Worm (Caenorhabditis elegans) whole organism, L2 larva: ENCODE results near the gene tab-1.

Experiments
- C34F6.9 ChIP-seq: fragments of 150-350 bp; optimal IDR thresholded peaks from 2 replicates; lab custom pipeline; 2014; ENCODE audit warnings: missing biosample characterization, missing genetic modification characterization
- F13H6.1 ChIP-seq: sonication (generic microtip); optimal IDR thresholded peaks from 2 replicates; lab custom pipeline; 2016; ENCODE audit warnings: missing genetic modification characterization, missing compliant biosample characterization
- R02D3.7 ChIP-seq: fragments of 150-350 bp; optimal IDR thresholded peaks from 2 replicates; lab custom pipeline; 2014; ENCODE audit warnings: missing biosample characterization, missing genetic modification characterization
- ZK546.5 ChIP-seq: sonication (generic microtip); optimal IDR thresholded peaks from 2 replicates; lab custom pipeline; 2017; ENCODE audit warnings: missing biosample characterization, missing genetic modification characterization
- alr-1 ChIP-seq: fragments of 150-350 bp; optimal IDR thresholded peaks from 2 replicates; lab custom pipeline; 2014; ENCODE audit warnings: missing biosample characterization, missing genetic modification characterization
- blmp-1 ChIP-seq: sonication (generic microtip); optimal IDR thresholded peaks from 2 replicates; lab custom pipeline; 2017; ENCODE audit warnings: missing genetic modification characterization, mild to moderate bottlenecking, missing compliant biosample characterization, antibody characterized with exemption, moderate library complexity; ENCODE audit not compliant: insufficient read depth
- ceh-16 ChIP-seq: fragments of 150-350 bp; optimal IDR thresholded peaks from 2 replicates; lab custom pipeline; 2014; ENCODE audit warnings: missing biosample characterization, missing genetic modification characterization
- ceh-82 ChIP-seq: fragments of 150-350 bp; optimal IDR thresholded peaks from 2 replicates; lab custom pipeline; 2014; ENCODE audit warnings: missing biosample characterization, missing genetic modification characterization
- crh-2 ChIP-seq: sonication (generic microtip); optimal IDR thresholded peaks from 2 replicates; lab custom pipeline; 2017; ENCODE audit warnings: missing biosample characterization, missing genetic modification characterization
- dmd-4 ChIP-seq: sonication (generic microtip); optimal IDR thresholded peaks from 2 replicates; lab custom pipeline; 2017; ENCODE audit warnings: missing biosample characterization, missing genetic modification characterization
- egl-27 ChIP-seq: sonication (generic microtip); optimal IDR thresholded peaks from 3 replicates; lab custom pipeline; 2017; ENCODE audit warnings: missing biosample characterization, missing genetic modification reagents, missing genetic modification characterization
- elt-1 ChIP-seq: fragments of 150-350 bp; optimal IDR thresholded peaks from 2 replicates; lab custom pipeline; 2014; ENCODE audit warnings: missing biosample characterization, missing genetic modification characterization
- elt-3 ChIP-seq: sonication (generic microtip); optimal IDR thresholded peaks from 2 replicates; lab custom pipeline; 2017; ENCODE audit warnings: missing biosample characterization, missing genetic modification characterization
- fos-1 ChIP-seq: fragments of 150-350 bp; optimal IDR thresholded peaks from 2 replicates; lab custom pipeline; 2014; ENCODE audit warnings: missing biosample characterization, missing genetic modification characterization
- gmeb-1 ChIP-seq: fragments of 150-350 bp; optimal IDR thresholded peaks from 2 replicates; lab custom pipeline; 2014; ENCODE audit warnings: missing biosample characterization, missing genetic modification characterization
- lin-11 ChIP-seq: fragments of 150-350 bp; sonication (generic microtip); optimal IDR thresholded peaks from 2 replicates; lab custom pipeline; 2014; ENCODE audit warnings: missing biosample characterization, missing genetic modification characterization, inconsistent platforms, mixed read lengths
- lin-13 ChIP-seq: fragments of 150-350 bp; optimal IDR thresholded peaks from 2 replicates; lab custom pipeline; 2014; ENCODE audit warnings: missing biosample characterization, missing genetic modification reagents, missing genetic modification characterization
- lin-39 ChIP-seq: fragments of 150-350 bp; optimal IDR thresholded peaks from 2 replicates; lab custom pipeline; 2014; ENCODE audit warnings: missing biosample characterization, missing genetic modification reagents, missing genetic modification characterization
- lsy-2 ChIP-seq, 2 experiments: fragments of 150-350 bp in 1 of 2; sonication (generic microtip) in 1 of 2; optimal IDR thresholded peaks; 2 replicates each; lab custom pipeline; 2014 to 2017; ENCODE audit warnings: missing biosample characterization in 2 of 2, missing genetic modification characterization in 2 of 2
- mab-5 ChIP-seq: fragments of 150-350 bp; optimal IDR thresholded peaks from 2 replicates; lab custom pipeline; 2014; ENCODE audit warnings: missing biosample characterization, missing genetic modification characterization
- mbf-1 ChIP-seq: sonication (generic microtip); optimal IDR thresholded peaks from 2 replicates; lab custom pipeline; 2017; ENCODE audit warnings: missing biosample characterization, missing genetic modification characterization
- mdl-1 ChIP-seq, 2 experiments: fragments of 150-350 bp in 1 of 2; sonication (generic microtip) in 1 of 2; optimal IDR thresholded peaks; 2 replicates each; lab custom pipeline; 2017; ENCODE audit warnings: missing biosample characterization in 2 of 2, missing genetic modification characterization in 2 of 2
- nhr-11 ChIP-seq: fragments of 150-350 bp; optimal IDR thresholded peaks from 2 replicates; lab custom pipeline; 2014; ENCODE audit warnings: missing biosample characterization, missing genetic modification characterization
- nhr-129 ChIP-seq: fragments of 150-350 bp; optimal IDR thresholded peaks from 2 replicates; lab custom pipeline; 2014; ENCODE audit warnings: missing biosample characterization, missing genetic modification characterization
- nhr-21 ChIP-seq: fragments of 150-350 bp; optimal IDR thresholded peaks from 2 replicates; lab custom pipeline; 2014; ENCODE audit warnings: missing biosample characterization, missing genetic modification characterization
- nhr-23 ChIP-seq: fragments of 150-350 bp; optimal IDR thresholded peaks from 2 replicates; lab custom pipeline; 2014; ENCODE audit warnings: missing biosample characterization, missing genetic modification reagents, missing genetic modification characterization
- nhr-237 ChIP-seq: fragments of 150-350 bp; optimal IDR thresholded peaks from 2 replicates; lab custom pipeline; 2014; ENCODE audit warnings: missing biosample characterization, missing genetic modification characterization
- nhr-25 ChIP-seq: fragments of 150-350 bp; sonication (generic microtip); optimal IDR thresholded peaks from 3 replicates; lab custom pipeline; 2014; ENCODE audit warnings: missing biosample characterization, missing genetic modification characterization
- nhr-6 ChIP-seq: fragments of 150-350 bp; optimal IDR thresholded peaks from 2 replicates; lab custom pipeline; 2014; ENCODE audit warnings: missing biosample characterization, missing genetic modification characterization
- nhr-77 ChIP-seq: fragments of 150-350 bp; optimal IDR thresholded peaks from 2 replicates; lab custom pipeline; 2014; ENCODE audit warnings: missing biosample characterization, missing genetic modification characterization
- peb-1 ChIP-seq: fragments of 150-350 bp; optimal IDR thresholded peaks from 2 replicates; lab custom pipeline; 2014; ENCODE audit warnings: missing biosample characterization, missing genetic modification characterization
- sem-4 ChIP-seq: fragments of 150-350 bp; optimal IDR thresholded peaks from 2 replicates; lab custom pipeline; 2014; ENCODE audit warnings: missing biosample characterization, missing genetic modification reagents, missing genetic modification characterization
- skn-1 ChIP-seq: sonication (generic microtip); optimal IDR thresholded peaks from 2 replicates; lab custom pipeline; 2017; ENCODE audit warnings: missing biosample characterization, missing genetic modification characterization
- sma-3 ChIP-seq: sonication (generic microtip); optimal IDR thresholded peaks from 2 replicates; lab custom pipeline; 2016; ENCODE audit warnings: missing genetic modification reagents, missing genetic modification characterization, missing compliant biosample characterization
- sma-9 ChIP-seq, 2 experiments: fragments of 150-350 bp in 1 of 2; sonication (generic microtip) in 1 of 2; optimal IDR thresholded peaks; 2 replicates each; lab custom pipeline; 2014 to 2016; ENCODE audit warnings: missing genetic modification characterization in 2 of 2, mild to moderate bottlenecking in 1 of 2, missing biosample characterization in 1 of 2, missing compliant biosample characterization in 1 of 2, missing genetic modification reagents in 1 of 2, moderate library complexity in 1 of 2
- unc-39 ChIP-seq: fragments of 150-350 bp; optimal IDR thresholded peaks from 2 replicates; lab custom pipeline; 2014; ENCODE audit warnings: missing biosample characterization, missing genetic modification characterization
- unc-55 ChIP-seq: fragments of 150-350 bp; sonication (generic microtip); optimal IDR thresholded peaks from 3 replicates; lab custom pipeline; 2014; ENCODE audit warnings: missing biosample characterization, missing genetic modification reagents, missing genetic modification characterization
- unc-62 ChIP-seq: fragments of 150-350 bp; optimal IDR thresholded peaks from 2 replicates; lab custom pipeline; 2014; ENCODE audit warnings: missing biosample characterization, missing genetic modification reagents, missing genetic modification characterization
- zag-1 ChIP-seq: fragments of 150-350 bp; optimal IDR thresholded peaks from 2 replicates; lab custom pipeline; 2014; ENCODE audit warnings: missing biosample characterization, missing genetic modification characterization
- ztf-1 ChIP-seq: fragments of 200-800 bp; sonication (Bioruptor generic); conservative IDR thresholded peaks from 2 replicates; pipeline ENCODE4 v1.3.6; 2022; ENCODE audit warnings: missing genetic modification characterization, missing compliant biosample characterization
- ztf-11 ChIP-seq: sonication (generic microtip); optimal IDR thresholded peaks from 2 replicates; lab custom pipeline; 2017; ENCODE audit warnings: missing biosample characterization, missing genetic modification characterization
- ztf-4 ChIP-seq: fragments of 150-350 bp; optimal IDR thresholded peaks from 2 replicates; lab custom pipeline; 2014; ENCODE audit warnings: missing biosample characterization, missing genetic modification characterization

tab-1 gene

ce11 chrII:6828073-6828900 is 25.2 kb downstream of the tab-1 start:
- TF ChIP-seq zag-1 (tag; lab: Kevin White, UChicago) (peak; percentile 8), skn-1 (tag; lab: Kevin White, UChicago) (no peak), sma-9 (GFP tag; optimal IDR thresholded peaks at IDR 0.05; lab: Kevin White, UChicago) (peak; percentile 38), sma-9 (tag; optimal IDR thresholded peaks at IDR 0.05; lab: Kevin White, UChicago) (no peak), nhr-237 (tag; lab: Kevin White, UChicago) (no peak), C34F6.9 (peak; percentile 14), lin-11 (tag; lab: Kevin White, UChicago) (no peak), unc-55 (peak; percentile 3)

- TF ChIP-seq nhr-23 (tag; lab: Kevin White, UChicago) = no peak
- TF ChIP-seq nhr-21 (tag; lab: Kevin White, UChicago) = no peak
- TF ChIP-seq F13H6.1 (tag; lab: Kevin White, UChicago) = peak; percentile 36
- peak; percentile 52 for TF ChIP-seq ceh-16 (tag; lab: Kevin White, UChicago)
- no peak for TF ChIP-seq gmeb-1
- TF ChIP-seq unc-55 = no peak
- no peak for TF ChIP-seq unc-39 (tag; lab: Kevin White, UChicago)
- no peak for TF ChIP-seq ceh-82 (tag; lab: Kevin White, UChicago)
- peak; percentile 30 for TF ChIP-seq C34F6.9
- TF ChIP-seq mdl-1 (tag; optimal IDR thresholded peaks at IDR 0.05; lab: Kevin White, UChicago) = no peak
- TF ChIP-seq nhr-11 = no peak
- TF ChIP-seq nhr-129 (tag; lab: Kevin White, UChicago) = peak; percentile 75
- TF ChIP-seq sma-9 (GFP tag; optimal IDR thresholded peaks at IDR 0.05; lab: Kevin White, UChicago) = peak; percentile 73
- no peak for TF ChIP-seq sma-9 (tag; optimal IDR thresholded peaks at IDR 0.05; lab: Kevin White, UChicago)
- TF ChIP-seq mbf-1 (tag; lab: Kevin White, UChicago) = no peak
- no peak for TF ChIP-seq lin-11 (tag; lab: Kevin White, UChicago)
- no peak for TF ChIP-seq peb-1 (tag; lab: Kevin White, UChicago)
- TF ChIP-seq R02D3.7 (tag; lab: Kevin White, UChicago) = no peak
- no peak for TF ChIP-seq unc-62
- peak; percentile 96 for TF ChIP-seq fos-1
- peak; percentile 12 for TF ChIP-seq egl-27 (tag; lab: Kevin White, UChicago)
- TF ChIP-seq nhr-25 (tag; lab: Kevin White, UChicago) = peak; percentile 71
- no peak for TF ChIP-seq alr-1 (tag; lab: Kevin White, UChicago)
- TF ChIP-seq elt-3 (tag; lab: Kevin White, UChicago) = no peak
- TF ChIP-seq sem-4 (tag; lab: Kevin White, UChicago) = peak; percentile 33
- TF ChIP-seq zag-1 (tag; lab: Kevin White, UChicago) = no peak
- TF ChIP-seq ztf-11 (tag; lab: Kevin White, UChicago) = no peak
- no peak for TF ChIP-seq dmd-4 (tag; lab: Kevin White, UChicago)
- TF ChIP-seq sma-3 (GFP tag; lab: Kevin White, UChicago) = peak; percentile 59
- no peak for TF ChIP-seq ztf-4 (tag; lab: Kevin White, UChicago)
- TF ChIP-seq ztf-1 (GFP tag; lab: Robert Waterston, UW) = no peak
- TF ChIP-seq mab-5 = no peak
- TF ChIP-seq lin-13 (GFP tag; lab: Kevin White, UChicago) = no peak
- TF ChIP-seq elt-1 (tag; lab: Kevin White, UChicago) = no peak
- peak; percentile 96 for TF ChIP-seq blmp-1
- no peak for TF ChIP-seq nhr-237 (tag; lab: Kevin White, UChicago)
- TF ChIP-seq ZK546.5 (tag; lab: Kevin White, UChicago) = no peak
- TF ChIP-seq lsy-2 (tag; optimal IDR thresholded peaks at IDR 0.05; lab: Kevin White, UChicago) = peak in 1 of 2 experiments; percentile 48
- TF ChIP-seq crh-2 (tag; lab: Kevin White, UChicago) = peak; percentile 41
- no peak for TF ChIP-seq lin-39
- TF ChIP-seq nhr-6 (tag; lab: Kevin White, UChicago) = no peak
- TF ChIP-seq nhr-77 (tag; lab: Kevin White, UChicago) = no peak
Observed at ce11 chrII:6829108-6829507, 26.0 kb downstream of the tab-1 start.
